Fruit fly (Drosophila melanogaster) whole organism, embryonic: Measurements from ENCODE around the gene CG33124.

Experiments
- ATbp ChIP-seq: fragments of 200-800 bp; sonication (Bioruptor generic); optimal IDR thresholded peaks from 2 replicates; lab custom pipeline; 2017; ENCODE audit warnings: missing biosample characterization, mild to moderate bottlenecking, missing genetic modification characterization, missing genetic modification reagents
- Atf6 ChIP-seq: fragments of 200-800 bp; sonication (Bioruptor generic); IDR thresholded peaks from 2 replicates; pipeline ENCODE4 v1.3.6; 2022; ENCODE audit warnings: missing biosample characterization, missing genetic modification characterization
- C15 ChIP-seq: fragments of 200-800 bp; sonication (Bioruptor generic); IDR thresholded peaks from 3 replicates; pipeline ENCODE4 v1.3.6; 2022; ENCODE audit warnings: missing biosample characterization, missing genetic modification characterization
- CG10959 ChIP-seq: fragments of 200-800 bp; sonication (Bioruptor generic); IDR thresholded peaks from 2 replicates; pipeline ENCODE4 v1.3.6; 2022; ENCODE audit warnings: missing biosample characterization, missing genetic modification characterization
- CG11093 ChIP-seq: fragments of 200-800 bp; sonication (Bioruptor generic); IDR thresholded peaks from 3 replicates; pipeline ENCODE4 v1.3.6; 2022; ENCODE audit warnings: missing biosample characterization, missing genetic modification characterization
- CG12071 ChIP-seq: fragments of 200-800 bp; sonication (Bioruptor generic); optimal IDR thresholded peaks from 3 replicates; lab custom pipeline; 2018; ENCODE audit warnings: missing biosample characterization, mild to moderate bottlenecking, missing genetic modification characterization
- CG12219 ChIP-seq: fragments of 200-800 bp; sonication (Bioruptor generic); optimal IDR thresholded peaks from 3 replicates; lab custom pipeline; 2018; ENCODE audit warnings: missing biosample characterization, mild to moderate bottlenecking, missing genetic modification characterization
- CG14014 ChIP-seq: fragments of 200-800 bp; sonication (Bioruptor generic); IDR thresholded peaks from 2 replicates; pipeline ENCODE4 v1.3.6; 2022; ENCODE audit warnings: missing biosample characterization, missing genetic modification characterization
- CG1792 ChIP-seq: fragments of 200-800 bp; sonication (Bioruptor generic); optimal IDR thresholded peaks from 2 replicates; lab custom pipeline; 2016; ENCODE audit warnings: missing biosample characterization, missing genetic modification characterization
- CG18011 ChIP-seq: fragments of 200-800 bp; sonication (Bioruptor generic); optimal IDR thresholded peaks from 2 replicates; lab custom pipeline; 2017; ENCODE audit warnings: missing biosample characterization, missing genetic modification characterization, mild to moderate bottlenecking, moderate library complexity, missing genotype
- CG30403 ChIP-seq: fragments of 200-800 bp; sonication (Bioruptor generic); optimal IDR thresholded peaks from 3 replicates; lab custom pipeline; 2016; ENCODE audit warnings: missing biosample characterization, missing genetic modification characterization
- CG4707 ChIP-seq: fragments of 200-800 bp; sonication (Bioruptor generic); optimal IDR thresholded peaks from 2 replicates; lab custom pipeline; 2018; ENCODE audit warnings: missing biosample characterization, mild to moderate bottlenecking, missing genetic modification characterization, moderate library complexity
- CG6254 ChIP-seq: fragments of 200-800 bp; sonication (Bioruptor generic); optimal IDR thresholded peaks from 3 replicates; lab custom pipeline; 2017; ENCODE audit warnings: mild to moderate bottlenecking, missing biosample characterization, missing genetic modification reagents, missing genetic modification characterization
- CG7963 ChIP-seq: fragments of 200-800 bp; sonication (Bioruptor generic); IDR thresholded peaks from 3 replicates; pipeline ENCODE4 v1.3.6; 2022; ENCODE audit warnings: missing biosample characterization, missing genetic modification characterization; ENCODE audit not compliant: partially characterized antibody
- CG8290 ChIP-seq, 3 experiments: fragments of 200-800 bp; sonication (Bioruptor generic); optimal IDR thresholded peaks; 2 replicates each; lab custom pipeline; 2016 to 2019; ENCODE audit warnings: missing biosample characterization in 3 of 3, missing genetic modification characterization in 3 of 3, mild to moderate bottlenecking in 2 of 3, moderate library complexity in 1 of 3
- CG9727 ChIP-seq: fragments of 200-800 bp; sonication (Bioruptor generic); optimal IDR thresholded peaks from 3 replicates; lab custom pipeline; 2017; ENCODE audit warnings: missing biosample characterization, mild to moderate bottlenecking, missing genetic modification characterization
- Dip2 ChIP-seq: fragments of 200-800 bp; sonication (Bioruptor generic); IDR thresholded peaks from 2 replicates; pipeline ENCODE4 v1.3.6; 2022; ENCODE audit warnings: missing biosample characterization, missing genetic modification characterization
- Fer1 ChIP-seq: fragments of 200-800 bp; sonication (Bioruptor generic); optimal IDR thresholded peaks from 2 replicates; lab custom pipeline; 2017; ENCODE audit warnings: missing biosample characterization, mild to moderate bottlenecking, missing genetic modification characterization
- Hand ChIP-seq: fragments of 200-800 bp; sonication (Bioruptor generic); optimal IDR thresholded peaks from 2 replicates; lab custom pipeline; 2017; ENCODE audit warnings: mild to moderate bottlenecking, missing biosample characterization, missing genetic modification reagents, missing genetic modification characterization
- MESR4 ChIP-seq: fragments of 200-800 bp; sonication (Bioruptor generic); optimal IDR thresholded peaks from 2 replicates; lab custom pipeline; 2018; ENCODE audit warnings: missing biosample characterization, mild to moderate bottlenecking, missing genetic modification characterization, moderate library complexity
- MTF-1 ChIP-seq: fragments of 200-800 bp; sonication (Bioruptor generic); optimal IDR thresholded peaks from 2 replicates; lab custom pipeline; 2018; ENCODE audit warnings: missing biosample characterization, mild to moderate bottlenecking, missing genetic modification characterization, borderline replicate concordance
- PHDP ChIP-seq: fragments of 200-800 bp; sonication (Bioruptor generic); optimal IDR thresholded peaks from 3 replicates; lab custom pipeline; 2018; ENCODE audit warnings: missing biosample characterization, mild to moderate bottlenecking, missing genetic modification characterization, moderate library complexity
- Scr ChIP-seq: fragments of 200-800 bp; sonication (Bioruptor generic); IDR thresholded peaks from 2 replicates; pipeline ENCODE4 v1.3.6; 2022; ENCODE audit warnings: missing biosample characterization, missing genetic modification characterization; ENCODE audit not compliant: partially characterized antibody
- bowl ChIP-seq: fragments of 200-800 bp; sonication (Bioruptor generic); IDR thresholded peaks from 2 replicates; pipeline ENCODE4 v1.3.6; 2022; ENCODE audit warnings: missing biosample characterization, missing genetic modification characterization
- chif ChIP-seq, 2 experiments: fragments of 200-800 bp; sonication (Bioruptor generic); optimal IDR thresholded peaks; 3 replicates each; lab custom pipeline; 2016; ENCODE audit warnings: missing biosample characterization in 2 of 2, missing genetic modification characterization in 2 of 2
- chm ChIP-seq: fragments of 200-800 bp; sonication (Bioruptor generic); IDR thresholded peaks from 2 replicates; pipeline ENCODE4 v1.3.6; 2022; ENCODE audit warnings: missing biosample characterization, missing genetic modification characterization
- corto ChIP-seq: fragments of 200-800 bp; sonication (Bioruptor generic); optimal IDR thresholded peaks from 2 replicates; lab custom pipeline; 2016; ENCODE audit warnings: missing biosample characterization, mild to moderate bottlenecking, missing genetic modification characterization, moderate library complexity
- emc ChIP-seq: fragments of 200-800 bp; sonication (Bioruptor generic); optimal IDR thresholded peaks from 2 replicates; lab custom pipeline; 2016; ENCODE audit warnings: missing biosample characterization, missing genetic modification characterization
- ems ChIP-seq: fragments of 200-800 bp; sonication (Bioruptor generic); optimal IDR thresholded peaks from 3 replicates; lab custom pipeline; 2016; ENCODE audit warnings: missing biosample characterization, missing genetic modification characterization
- fd3F ChIP-seq: fragments of 200-800 bp; sonication (Bioruptor generic); optimal IDR thresholded peaks from 2 replicates; lab custom pipeline; 2018; ENCODE audit warnings: missing biosample characterization, mild to moderate bottlenecking, missing genetic modification characterization, moderate library complexity
- gro ChIP-seq: fragments of 200-800 bp; sonication (Bioruptor generic); optimal IDR thresholded peaks from 2 replicates; lab custom pipeline; 2016; ENCODE audit warnings: missing biosample characterization, missing genetic modification characterization
- hb ChIP-seq: fragments of 200-800 bp; sonication (Bioruptor generic); IDR thresholded peaks from 3 replicates; pipeline ENCODE4 v1.3.6; 2022; ENCODE audit warnings: missing biosample characterization, missing genetic modification characterization; ENCODE audit not compliant: partially characterized antibody
- kah ChIP-seq: fragments of 200-800 bp; sonication (Bioruptor generic); optimal IDR thresholded peaks from 2 replicates; lab custom pipeline; 2018; ENCODE audit warnings: missing biosample characterization, mild to moderate bottlenecking, missing genetic modification characterization
- lab ChIP-seq: fragments of 200-800 bp; sonication (Bioruptor generic); optimal IDR thresholded peaks from 3 replicates; lab custom pipeline; 2017; ENCODE audit warnings: missing biosample characterization, missing genetic modification characterization, mild to moderate bottlenecking, moderate library complexity, missing genetic modification reagents
- nau ChIP-seq: fragments of 200-800 bp; sonication (Bioruptor generic); optimal IDR thresholded peaks from 3 replicates; lab custom pipeline; 2017; ENCODE audit warnings: missing biosample characterization, mild to moderate bottlenecking, missing genetic modification characterization, missing genetic modification reagents
- org-1 ChIP-seq: fragments of 200-800 bp; sonication (Bioruptor generic); optimal IDR thresholded peaks from 2 replicates; lab custom pipeline; 2017; ENCODE audit warnings: missing biosample characterization, missing genetic modification characterization
- pnt ChIP-seq: fragments of 200-800 bp; sonication (Bioruptor generic); optimal IDR thresholded peaks from 3 replicates; lab custom pipeline; 2016; ENCODE audit warnings: missing biosample characterization, missing genetic modification characterization
- ranshi ChIP-seq: fragments of 200-800 bp; sonication (Bioruptor generic); IDR thresholded peaks from 2 replicates; pipeline ENCODE4 v1.3.6; 2022; ENCODE audit warnings: missing biosample characterization, missing genetic modification characterization
- repo ChIP-seq: fragments of 200-800 bp; sonication (Bioruptor generic); optimal IDR thresholded peaks from 2 replicates; lab custom pipeline; 2016; ENCODE audit warnings: missing biosample characterization, missing genetic modification characterization
- slbo ChIP-seq: fragments of 200-800 bp; sonication (Bioruptor generic); IDR thresholded peaks from 2 replicates; pipeline ENCODE4 v1.3.6; 2022; ENCODE audit warnings: missing biosample characterization, missing genetic modification characterization
- slou ChIP-seq: fragments of 200-800 bp; sonication (Bioruptor generic); optimal IDR thresholded peaks from 3 replicates; lab custom pipeline; 2016; ENCODE audit warnings: missing biosample characterization, missing genetic modification characterization
- sob ChIP-seq: fragments of 200-800 bp; sonication (Bioruptor generic); IDR thresholded peaks from 2 replicates; pipeline ENCODE4 v1.3.6; 2022; ENCODE audit warnings: missing biosample characterization, missing genetic modification characterization
- tap ChIP-seq: fragments of 200-800 bp; optimal IDR thresholded peaks from 3 replicates; lab custom pipeline; 2019; ENCODE audit warnings: missing biosample characterization, mild to moderate bottlenecking, missing genetic modification characterization, moderate library complexity
- tgo ChIP-seq: fragments of 200-800 bp; sonication (Bioruptor generic); IDR thresholded peaks from 3 replicates; pipeline ENCODE4 v1.3.6; 2022; ENCODE audit warnings: missing biosample characterization, missing genetic modification characterization
- tll ChIP-seq, 2 experiments: fragments of 200-800 bp in 1 of 2; fragments of >200 bp in 1 of 2; sonication (Bioruptor generic) in 1 of 2; optimal IDR thresholded peaks; 2 replicates each; lab custom pipeline; 2017 to 2019; ENCODE audit warnings: missing biosample characterization in 2 of 2, missing genetic modification characterization in 2 of 2, mild to moderate bottlenecking in 1 of 2, moderate library complexity in 1 of 2
- trem ChIP-seq: fragments of 200-800 bp; optimal IDR thresholded peaks from 3 replicates; lab custom pipeline; 2019; ENCODE audit warnings: missing biosample characterization, mild to moderate bottlenecking, missing genetic modification characterization, moderate library complexity
- trh ChIP-seq: fragments of 200-800 bp; sonication (Bioruptor generic); optimal IDR thresholded peaks from 2 replicates; lab custom pipeline; 2016; ENCODE audit warnings: missing biosample characterization, missing genetic modification characterization
- usp ChIP-seq: fragments of >200 bp; optimal IDR thresholded peaks from 2 replicates; lab custom pipeline; 2017; ENCODE audit warnings: missing biosample characterization, missing genetic modification characterization
- zfh2 ChIP-seq: fragments of 200-800 bp; sonication (Bioruptor generic); optimal IDR thresholded peaks from 2 replicates; lab custom pipeline; 2016; ENCODE audit warnings: missing biosample characterization, missing genetic modification characterization

CG33124 gene

dm6 chr2L:2177312-2177968 is 31.5 kb downstream of the CG33124 start (continued):
- TF ChIP-seq fd3F (GFP tag; lab: Kevin White, UChicago) = peak; percentile 0
- TF ChIP-seq ranshi = 0 out of 2 replicates have a peak, but pooled peaks have one; percentile 13
- TF ChIP-seq tgo (GFP tag; lab: Robert Waterston, UW) = peak; percentile 29; the same call in 1 of the 3 replicates
- TF ChIP-seq CG30403 (GFP tag; lab: Kevin White, UChicago) = peak; percentile 56
- no peak for TF ChIP-seq CG8290 (GFP tag; optimal IDR thresholded peaks at IDR 0.05; lab: Kevin White, UChicago)
- TF ChIP-seq CG8290 (tag; optimal IDR thresholded peaks at IDR 0.05; lab: Kevin White, UChicago) = peak in 1 of 2 experiments; percentile 40
- TF ChIP-seq CG9727 = peak; percentile 42
- peak; percentile 72 for TF ChIP-seq slbo (GFP tag; lab: Robert Waterston, UW)
- TF ChIP-seq tap (tag; lab: Kevin White, UChicago) = peak; percentile 2
- no peak for TF ChIP-seq MESR4
- peak; percentile 11 to 73 for TF ChIP-seq chif (GFP tag; optimal IDR thresholded peaks at IDR 0.05; lab: Kevin White, UChicago)
- no peak for TF ChIP-seq Scr (GFP tag; lab: Robert Waterston, UW)
- TF ChIP-seq Atf6 (GFP tag; lab: Robert Waterston, UW) = peak; percentile 58; the same call in 1 of the 2 replicates
- TF ChIP-seq ems (GFP tag; lab: Kevin White, UChicago) = peak; percentile 9
- no peak for TF ChIP-seq repo (GFP tag; lab: Kevin White, UChicago)
- TF ChIP-seq bowl (GFP tag; lab: Robert Waterston, UW) = no peak
- TF ChIP-seq corto = peak; percentile 53
- no peak for TF ChIP-seq Dip2 (GFP tag; lab: Robert Waterston, UW)
- TF ChIP-seq CG12219 (GFP tag; lab: Kevin White, UChicago) = no peak
- TF ChIP-seq org-1 (GFP tag; lab: Kevin White, UChicago) = no peak
- no peak for TF ChIP-seq ATbp (GFP tag; lab: Kevin White, UChicago)
- TF ChIP-seq nau (GFP tag; lab: Kevin White, UChicago) = peak; percentile 38
- no peak for TF ChIP-seq tll (GFP tag; optimal IDR thresholded peaks at IDR 0.05; lab: Kevin White, UChicago)
- TF ChIP-seq lab (GFP tag; lab: Kevin White, UChicago) = peak; percentile 23
- TF ChIP-seq CG11093 = peak; percentile 14; the same call in 1 of the 3 replicates
- TF ChIP-seq CG10959 (GFP tag; lab: Robert Waterston, UW) = no peak
- TF ChIP-seq pnt (GFP tag; lab: Kevin White, UChicago) = no peak
- no peak for TF ChIP-seq emc (GFP tag; lab: Kevin White, UChicago)
- no peak for TF ChIP-seq chm (GFP tag; lab: Robert Waterston, UW)
- no peak for TF ChIP-seq trem (tag; lab: Kevin White, UChicago)
- TF ChIP-seq C15 (GFP tag; lab: Robert Waterston, UW) = no peak
- no peak for TF ChIP-seq CG1792 (GFP tag; lab: Kevin White, UChicago)
- no peak for TF ChIP-seq trh
- no peak for TF ChIP-seq CG7963
- no peak for TF ChIP-seq CG12071
- TF ChIP-seq PHDP (tag; lab: Kevin White, UChicago) = peak; percentile 50
- TF ChIP-seq CG6254 = no peak
- TF ChIP-seq kah (GFP tag; lab: Kevin White, UChicago) = no peak
- peak; percentile 62 for TF ChIP-seq gro
- peak; percentile 40 for TF ChIP-seq zfh2 (GFP tag; lab: Kevin White, UChicago)
- TF ChIP-seq MTF-1 (GFP tag; lab: Kevin White, UChicago) = no peak
- TF ChIP-seq Hand (GFP tag; lab: Kevin White, UChicago) = no peak
- peak; percentile 32; the same call in 1 of the 2 replicates for TF ChIP-seq sob (GFP tag; lab: Robert Waterston, UW)
- no peak for TF ChIP-seq CG18011
- TF ChIP-seq usp (GFP tag; lab: Kevin White, UChicago) = no peak
- peak; percentile 77 for TF ChIP-seq CG4707 (GFP tag; lab: Kevin White, UChicago)
- no peak for TF ChIP-seq hb (GFP tag; lab: Robert Waterston, UW)
- TF ChIP-seq Fer1 (GFP tag; lab: Kevin White, UChicago) = peak; percentile 43
- TF ChIP-seq slou = peak; percentile 30
- peak; percentile 43; the same call in 1 of the 2 replicates for TF ChIP-seq CG14014 (GFP tag; lab: Robert Waterston, UW)
